Fruit fly (Drosophila melanogaster) whole organism, pupa: Measurements from ENCODE around the gene Scr.

Experiments used
- CG10348 ChIP-seq: fragments of 200-800 bp; sonication (Bioruptor generic); IDR thresholded peaks from 2 replicates; pipeline ENCODE4 v1.3.6; 2022; ENCODE audit warnings: missing biosample characterization, missing genetic modification characterization
- CG13204 ChIP-seq: fragments of 200-800 bp; sonication (Bioruptor generic); optimal IDR thresholded peaks from 2 replicates; lab custom pipeline; 2018; ENCODE audit warnings: missing biosample characterization, mild to moderate bottlenecking, missing genetic modification characterization, moderate library complexity
- CG14655 ChIP-seq: fragments of 200-800 bp; sonication (Bioruptor generic); optimal IDR thresholded peaks from 3 replicates; lab custom pipeline; 2017; ENCODE audit warnings: mild to moderate bottlenecking, missing biosample characterization, missing genetic modification reagents, missing genetic modification characterization
- CG34367 ChIP-seq: fragments of 200-800 bp; sonication (Bioruptor generic); optimal IDR thresholded peaks from 2 replicates; lab custom pipeline; 2018; ENCODE audit warnings: missing biosample characterization, mild to moderate bottlenecking, missing genetic modification characterization
- CG4496 ChIP-seq: fragments of 200-800 bp; sonication (Bioruptor generic); IDR thresholded peaks from 3 replicates; pipeline ENCODE4 v1.3.6; 2022; ENCODE audit warnings: missing biosample characterization, missing genetic modification characterization
- CG8159 ChIP-seq: fragments of 200-800 bp; sonication (Bioruptor generic); optimal IDR thresholded peaks from 3 replicates; lab custom pipeline; 2018; ENCODE audit warnings: missing biosample characterization, mild to moderate bottlenecking, missing genetic modification characterization, moderate library complexity
- CG8301 ChIP-seq: fragments of 200-800 bp; sonication (Bioruptor generic); optimal IDR thresholded peaks from 2 replicates; lab custom pipeline; 2018; ENCODE audit warnings: missing biosample characterization, mild to moderate bottlenecking, missing genetic modification characterization
- CG9948 ChIP-seq: fragments of 200-800 bp; sonication (Bioruptor generic); optimal IDR thresholded peaks from 2 replicates; lab custom pipeline; 2018; ENCODE audit warnings: missing biosample characterization, mild to moderate bottlenecking, missing genetic modification characterization, moderate library complexity
- D1 ChIP-seq: fragments of 200-800 bp; sonication (Bioruptor generic); optimal IDR thresholded peaks from 2 replicates; lab custom pipeline; 2018; ENCODE audit warnings: missing biosample characterization, mild to moderate bottlenecking, missing genetic modification characterization, moderate library complexity
- Ets98B ChIP-seq: fragments of 200-800 bp; sonication (Bioruptor generic); IDR thresholded peaks from 2 replicates; pipeline ENCODE4 v1.3.6; 2022; ENCODE audit warnings: missing biosample characterization, missing genetic modification characterization
- Pif1B ChIP-seq: fragments of 200-800 bp; sonication (Bioruptor generic); optimal IDR thresholded peaks from 3 replicates; lab custom pipeline; 2016; ENCODE audit warnings: missing biosample characterization, missing genetic modification characterization
- Snoo ChIP-seq: fragments of 200-800 bp; sonication (Bioruptor generic); optimal IDR thresholded peaks from 3 replicates; lab custom pipeline; 2017; ENCODE audit warnings: missing biosample characterization, mild to moderate bottlenecking, missing genetic modification characterization, inconsistent platforms
- gl ChIP-seq: fragments of 200-800 bp; sonication (Bioruptor generic); optimal IDR thresholded peaks from 2 replicates; lab custom pipeline; 2018; ENCODE audit warnings: missing biosample characterization, mild to moderate bottlenecking, missing genetic modification characterization
- rn ChIP-seq: fragments of 200-800 bp; sonication (Bioruptor generic); IDR thresholded peaks from 2 replicates; pipeline ENCODE4 v1.3.6; 2022; ENCODE audit warnings: missing biosample characterization, missing genetic modification characterization

DNA sequence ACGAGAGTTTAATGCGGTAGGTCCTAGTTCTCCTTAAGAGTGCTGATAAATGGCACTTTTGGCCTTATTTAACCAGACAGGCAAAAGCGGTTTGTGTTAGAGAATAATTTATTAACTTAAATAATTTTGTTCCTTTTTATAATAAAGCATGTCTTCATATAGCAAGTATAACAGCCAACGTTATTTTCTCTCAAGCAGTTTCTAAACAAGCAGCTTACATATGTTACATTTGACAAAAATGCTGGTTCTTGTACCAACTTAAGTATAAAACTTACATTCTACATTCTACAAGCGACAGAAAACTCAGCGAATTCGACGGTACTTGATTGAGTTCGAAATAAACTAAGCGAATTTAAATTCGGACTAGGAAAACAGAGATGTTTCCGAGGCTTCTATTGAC, 69.8 kb downstream of the Scr start:
- TF ChIP-seq gl (tag; lab: Kevin White, UChicago), result no peak
- TF ChIP-seq Ets98B (GFP tag; lab: Robert Waterston, UW), result no peak
- no peak for TF ChIP-seq CG34367 (tag; lab: Kevin White, UChicago)
- TF ChIP-seq Snoo (tag; lab: Kevin White, UChicago), result no peak
- TF ChIP-seq CG8301, result no peak
- no peak for TF ChIP-seq rn (GFP tag; lab: Robert Waterston, UW)
- no peak for TF ChIP-seq Pif1B (GFP tag; lab: Kevin White, UChicago)
- TF ChIP-seq CG9948 (tag; lab: Kevin White, UChicago), result no peak
- TF ChIP-seq CG14655 (GFP tag; lab: Kevin White, UChicago), result no peak
- no peak for TF ChIP-seq CG13204 (GFP tag; lab: Kevin White, UChicago)
- TF ChIP-seq CG10348 (GFP tag; lab: Robert Waterston, UW), result no peak
- peak; percentile 60 for TF ChIP-seq D1
- no peak for TF ChIP-seq CG8159 (tag; lab: Kevin White, UChicago)
- no peak for TF ChIP-seq CG4496 (GFP tag; lab: Robert Waterston, UW)
